Fruit fly (Drosophila melanogaster) whole organism, adult: ENCODE data around the gene CG5758.

Source experiments
- CG11617 ChIP-seq: fragments of 200-800 bp; sonication (Bioruptor generic); optimal IDR thresholded peaks from 2 replicates; lab custom pipeline; 2017; ENCODE audit warnings: mild to moderate bottlenecking, missing biosample characterization, missing genetic modification reagents, missing genetic modification characterization
- CG12768 ChIP-seq: fragments of 200-800 bp; sonication (Bioruptor generic); optimal IDR thresholded peaks from 2 replicates; lab custom pipeline; 2017; ENCODE audit warnings: missing biosample characterization, missing genetic modification characterization, mild to moderate bottlenecking, moderate library complexity, missing genetic modification reagents
- CG14711 ChIP-seq: fragments of 200-800 bp; sonication (Bioruptor generic); optimal IDR thresholded peaks from 2 replicates; lab custom pipeline; 2018; ENCODE audit warnings: missing biosample characterization, mild to moderate bottlenecking, missing genetic modification characterization, moderate library complexity
- CG1620 ChIP-seq: fragments of 200-800 bp; sonication (Bioruptor generic); optimal IDR thresholded peaks from 2 replicates; lab custom pipeline; 2016; ENCODE audit warnings: missing biosample characterization, missing genetic modification characterization
- CG33017 ChIP-seq: fragments of 200-800 bp; sonication (Bioruptor generic); optimal IDR thresholded peaks from 2 replicates; lab custom pipeline; 2018; ENCODE audit warnings: missing biosample characterization, mild to moderate bottlenecking, missing genetic modification characterization, moderate library complexity
- CG5204 ChIP-seq: fragments of 200-800 bp; sonication (Bioruptor generic); optimal IDR thresholded peaks from 2 replicates; lab custom pipeline; 2016; ENCODE audit warnings: missing biosample characterization, missing genetic modification characterization
- CG7045 ChIP-seq: fragments of 200-800 bp; sonication (Bioruptor generic); optimal IDR thresholded peaks from 2 replicates; lab custom pipeline; 2017; ENCODE audit warnings: missing biosample characterization, mild to moderate bottlenecking, missing genetic modification characterization
- CG7101 ChIP-seq: fragments of 200-800 bp; sonication (Bioruptor generic); optimal IDR thresholded peaks from 2 replicates; lab custom pipeline; 2018; ENCODE audit warnings: missing biosample characterization, mild to moderate bottlenecking, missing genetic modification characterization, moderate library complexity
- Clk ChIP-seq: fragments of 200-800 bp; sonication (Bioruptor generic); optimal IDR thresholded peaks from 2 replicates; lab custom pipeline; 2017; ENCODE audit warnings: missing biosample characterization, missing genetic modification characterization
- Crg-1 ChIP-seq: fragments of 200-800 bp; sonication (Bioruptor generic); optimal IDR thresholded peaks from 2 replicates; lab custom pipeline; 2016; ENCODE audit warnings: missing biosample characterization, missing genetic modification characterization
- Hr96 ChIP-seq: fragments of 200-800 bp; sonication (Bioruptor generic); optimal IDR thresholded peaks from 2 replicates; lab custom pipeline; 2016; ENCODE audit warnings: missing biosample characterization, missing genetic modification characterization
- Mnt ChIP-seq: fragments of 200-800 bp; sonication (Bioruptor generic); optimal IDR thresholded peaks from 2 replicates; lab custom pipeline; 2016; ENCODE audit warnings: missing biosample characterization, mild to moderate bottlenecking, missing genetic modification characterization
- bab1 ChIP-seq: fragments of 200-800 bp; sonication (Bioruptor generic); optimal IDR thresholded peaks from 3 replicates; lab custom pipeline; 2019; ENCODE audit warnings: missing biosample characterization, mild to moderate bottlenecking, missing genetic modification characterization, moderate library complexity
- cic ChIP-seq: fragments of 200-800 bp; sonication (Bioruptor generic); optimal IDR thresholded peaks from 2 replicates; lab custom pipeline; 2017; ENCODE audit warnings: missing biosample characterization, mild to moderate bottlenecking, missing genetic modification characterization, moderate library complexity
- cnc ChIP-seq, 2 experiments: fragments of >200 bp; optimal IDR thresholded peaks; 2 replicates each; lab custom pipeline; 2017
- kay ChIP-seq: fragments of 200-800 bp; sonication (Bioruptor generic); peaks from one replicate; lab custom pipeline; 2016; ENCODE audit warnings: missing biosample characterization, missing genetic modification characterization, borderline replicate concordance
- ovo ChIP-seq: fragments of 200-800 bp; sonication (Bioruptor generic); optimal IDR thresholded peaks from 2 replicates; lab custom pipeline; 2016; ENCODE audit warnings: missing biosample characterization, missing genetic modification characterization
- pad ChIP-seq: fragments of 200-800 bp; sonication (Bioruptor generic); optimal IDR thresholded peaks from 3 replicates; lab custom pipeline; 2017; ENCODE audit warnings: missing biosample characterization, missing genetic modification characterization, mild to moderate bottlenecking, moderate library complexity, missing genetic modification reagents
- tj ChIP-seq: fragments of 200-800 bp; sonication (Bioruptor generic); optimal IDR thresholded peaks from 3 replicates; lab custom pipeline; 2017; ENCODE audit warnings: missing biosample characterization, mild to moderate bottlenecking, missing genetic modification characterization, moderate library complexity
- toe ChIP-seq: fragments of 200-800 bp; sonication (Bioruptor generic); optimal IDR thresholded peaks from 2 replicates; lab custom pipeline; 2016; ENCODE audit warnings: missing biosample characterization, missing genetic modification characterization

Gene CG5758

DNA sequence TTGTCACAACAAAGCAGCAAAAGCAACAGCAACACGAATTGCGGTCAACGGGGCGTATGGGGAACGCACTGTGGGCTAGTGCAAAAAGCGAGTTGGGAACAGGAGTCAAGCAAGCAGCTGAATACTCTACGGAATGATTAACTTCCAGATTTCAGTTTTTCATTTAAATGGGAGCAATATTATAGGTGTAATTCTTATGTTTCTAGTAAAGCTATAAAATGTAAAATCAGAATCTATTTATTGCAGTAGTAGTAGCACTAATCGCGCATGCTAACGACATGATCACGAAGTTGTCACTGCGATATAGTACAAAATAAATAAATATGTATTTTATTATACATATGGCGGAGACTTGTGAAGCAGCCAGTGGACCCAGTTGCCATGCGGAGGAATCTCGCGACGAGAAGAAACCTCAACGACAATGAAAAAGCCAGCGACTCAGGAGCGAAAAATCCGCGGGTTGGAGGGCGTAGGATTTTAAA is 26.9 kb downstream of the CG5758 start:
- TF ChIP-seq CG12768 (GFP tag; lab: Kevin White, UChicago): no peak
- no peak for TF ChIP-seq Mnt
- no peak for TF ChIP-seq cic
- no peak for TF ChIP-seq CG14711 (tag; lab: Kevin White, UChicago)
- no peak for TF ChIP-seq CG33017 (tag; lab: Kevin White, UChicago)
- TF ChIP-seq bab1 (GFP tag; lab: Kevin White, UChicago): no peak
- TF ChIP-seq CG11617: no peak
- no peak for TF ChIP-seq CG1620
- TF ChIP-seq CG7045 (GFP tag; lab: Kevin White, UChicago): no peak
- TF ChIP-seq Hr96 (GFP tag; lab: Kevin White, UChicago): no peak
- TF ChIP-seq cnc (optimal IDR thresholded peaks at IDR 0.05; lab: Kevin White, UChicago): no peak
- no peak for TF ChIP-seq Crg-1 (GFP tag; lab: Kevin White, UChicago)
- no peak for TF ChIP-seq pad (GFP tag; lab: Kevin White, UChicago)
- no peak for TF ChIP-seq kay (GFP tag; lab: Kevin White, UChicago)

DNA sequence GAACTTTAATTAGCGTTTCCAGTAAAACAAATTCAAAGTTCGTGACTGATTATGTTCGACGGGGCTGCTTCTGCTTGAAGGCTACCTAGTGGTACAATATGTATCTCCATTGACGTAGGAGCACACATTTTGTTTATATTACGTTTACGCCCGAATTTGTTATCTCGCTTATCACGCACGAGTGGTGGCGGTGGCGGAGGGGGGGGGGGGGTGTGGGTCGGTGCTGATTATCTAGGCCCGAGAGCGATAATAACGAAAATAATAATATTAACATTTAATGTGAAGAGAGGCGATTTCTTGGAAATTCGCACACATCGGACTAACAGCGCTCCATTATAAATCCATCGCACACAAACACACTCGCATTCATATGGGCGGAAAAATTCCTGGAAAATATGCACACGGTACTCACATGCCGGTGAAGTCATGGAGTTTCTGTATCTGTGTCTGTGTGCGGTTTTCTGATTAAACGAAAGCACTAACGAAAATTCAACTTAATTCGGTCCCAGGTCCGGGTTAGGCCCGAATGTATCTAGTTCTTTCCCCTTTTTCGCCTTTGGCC is 27.8 kb downstream of the CG5758 start:
- TF ChIP-seq kay (GFP tag; lab: Kevin White, UChicago) (peak; percentile 2), tj (GFP tag; lab: Kevin White, UChicago) (no peak), cic (peak; percentile 96)

DNA sequence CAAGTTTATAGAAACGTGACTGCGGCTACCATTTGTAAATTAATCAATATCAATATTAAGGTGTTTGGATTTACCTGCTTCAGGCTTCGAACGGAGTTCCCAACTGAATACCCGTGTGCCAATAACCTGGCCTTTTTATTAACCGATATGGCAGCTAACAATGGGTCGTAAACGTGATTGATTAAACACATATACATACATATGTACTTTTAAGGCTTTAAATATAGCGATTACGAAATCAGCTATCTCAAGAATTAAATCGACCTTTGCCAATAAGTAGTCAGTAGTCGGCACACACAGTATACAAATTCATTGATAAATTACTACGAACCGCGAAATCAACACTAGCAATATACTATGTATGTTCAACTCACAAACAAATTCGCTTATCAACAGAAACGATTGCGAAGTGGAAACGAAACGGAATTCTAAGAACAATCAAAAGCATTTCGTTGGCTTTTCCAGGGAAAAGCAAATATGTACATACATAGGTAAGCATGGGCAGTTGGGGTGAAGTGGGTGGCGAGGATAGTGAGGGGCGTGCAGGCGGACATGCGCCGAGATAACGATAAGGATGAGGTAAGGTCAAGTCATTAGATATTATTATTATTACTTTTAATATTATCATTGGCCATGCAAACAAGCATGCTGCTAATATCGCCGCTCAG is 28.9 kb downstream of the CG5758 start:
- TF ChIP-seq CG12768 (GFP tag; lab: Kevin White, UChicago): peak; percentile 77
- peak; percentile 53 for TF ChIP-seq pad (GFP tag; lab: Kevin White, UChicago)
- peak; percentile 65 for TF ChIP-seq tj (GFP tag; lab: Kevin White, UChicago)
- TF ChIP-seq CG7045 (GFP tag; lab: Kevin White, UChicago): peak; percentile 87
- peak; percentile 58 for TF ChIP-seq CG11617
- TF ChIP-seq Mnt: peak; percentile 76
- peak; percentile 65 for TF ChIP-seq Clk (GFP tag; lab: Kevin White, UChicago)
- TF ChIP-seq CG5204 (GFP tag; lab: Kevin White, UChicago): no peak
- peak; percentile 84 for TF ChIP-seq CG7101 (tag; lab: Kevin White, UChicago)
- TF ChIP-seq cnc (optimal IDR thresholded peaks at IDR 0.05; lab: Kevin White, UChicago): no peak
- TF ChIP-seq ovo: peak; percentile 79
- peak; percentile 43 for TF ChIP-seq CG33017 (tag; lab: Kevin White, UChicago)
- TF ChIP-seq kay (GFP tag; lab: Kevin White, UChicago): peak; percentile 90
- TF ChIP-seq Hr96 (GFP tag; lab: Kevin White, UChicago): peak; percentile 5
- TF ChIP-seq bab1 (GFP tag; lab: Kevin White, UChicago): no peak
- TF ChIP-seq Crg-1 (GFP tag; lab: Kevin White, UChicago): peak; percentile 86
- TF ChIP-seq CG1620: peak; percentile 11
- peak; percentile 100 for TF ChIP-seq cic
- TF ChIP-seq CG14711 (tag; lab: Kevin White, UChicago): peak; percentile 60
- peak; percentile 14 for TF ChIP-seq toe (GFP tag; lab: Kevin White, UChicago)

DNA sequence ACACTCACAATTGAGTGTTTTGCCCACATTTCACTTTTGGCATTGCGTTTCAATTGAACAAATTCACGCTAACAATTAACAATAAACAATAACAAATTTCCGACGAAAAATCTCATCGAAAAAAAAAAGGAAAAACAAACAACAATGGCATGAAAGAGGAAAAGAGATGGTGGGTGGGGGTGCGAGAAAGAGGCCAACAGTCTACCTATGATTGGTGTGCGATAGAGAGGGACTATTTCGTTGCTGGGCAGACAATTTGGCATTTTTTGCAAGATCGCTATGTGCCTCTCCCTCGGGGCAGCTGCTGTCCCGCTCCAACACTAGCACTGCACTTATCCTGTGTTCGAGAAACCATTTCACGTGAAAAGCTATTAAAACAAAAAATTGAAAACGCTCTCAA is 30.1 kb downstream of the CG5758 start:
- peak; percentile 28 for TF ChIP-seq tj (GFP tag; lab: Kevin White, UChicago)
- TF ChIP-seq CG7101 (tag; lab: Kevin White, UChicago): no peak

DNA sequence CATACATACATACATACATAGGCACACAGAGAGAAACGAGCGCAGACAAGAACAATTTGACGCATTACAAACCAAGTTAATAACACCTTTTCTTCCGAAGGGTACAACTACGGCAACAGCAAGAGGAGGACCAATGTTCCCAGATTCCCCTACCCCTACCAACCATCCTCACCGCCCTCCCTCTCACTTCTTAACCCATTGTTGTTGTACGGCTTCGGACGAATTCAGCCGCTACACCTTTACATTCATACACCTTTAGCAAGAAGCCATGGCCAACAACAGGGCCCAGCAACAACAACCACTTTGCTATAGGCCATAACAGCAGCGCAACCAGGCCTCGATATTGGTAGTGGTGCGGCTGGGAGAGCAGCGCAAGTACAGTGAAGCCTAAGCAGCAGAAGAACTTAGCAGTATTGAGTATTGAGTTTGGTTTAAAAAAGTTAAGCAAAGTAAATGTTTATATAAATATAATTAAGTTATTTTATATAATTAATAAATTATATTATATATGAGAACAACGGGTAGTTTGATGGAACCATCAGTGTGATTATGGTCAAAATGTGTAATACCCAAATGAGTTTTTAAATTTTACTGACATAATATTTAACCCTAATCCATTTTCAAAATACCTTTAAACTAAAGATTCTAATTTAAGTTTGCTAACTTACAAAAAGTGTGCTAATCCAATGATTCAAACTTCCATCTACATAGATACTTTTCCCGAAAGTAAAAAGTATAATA is 30.8 kb downstream of the CG5758 start:
- TF ChIP-seq tj (GFP tag; lab: Kevin White, UChicago) (peak; percentile 7), CG7101 (tag; lab: Kevin White, UChicago) (no peak), kay (GFP tag; lab: Kevin White, UChicago) (peak; percentile 31), cic (peak; percentile 22)

DNA sequence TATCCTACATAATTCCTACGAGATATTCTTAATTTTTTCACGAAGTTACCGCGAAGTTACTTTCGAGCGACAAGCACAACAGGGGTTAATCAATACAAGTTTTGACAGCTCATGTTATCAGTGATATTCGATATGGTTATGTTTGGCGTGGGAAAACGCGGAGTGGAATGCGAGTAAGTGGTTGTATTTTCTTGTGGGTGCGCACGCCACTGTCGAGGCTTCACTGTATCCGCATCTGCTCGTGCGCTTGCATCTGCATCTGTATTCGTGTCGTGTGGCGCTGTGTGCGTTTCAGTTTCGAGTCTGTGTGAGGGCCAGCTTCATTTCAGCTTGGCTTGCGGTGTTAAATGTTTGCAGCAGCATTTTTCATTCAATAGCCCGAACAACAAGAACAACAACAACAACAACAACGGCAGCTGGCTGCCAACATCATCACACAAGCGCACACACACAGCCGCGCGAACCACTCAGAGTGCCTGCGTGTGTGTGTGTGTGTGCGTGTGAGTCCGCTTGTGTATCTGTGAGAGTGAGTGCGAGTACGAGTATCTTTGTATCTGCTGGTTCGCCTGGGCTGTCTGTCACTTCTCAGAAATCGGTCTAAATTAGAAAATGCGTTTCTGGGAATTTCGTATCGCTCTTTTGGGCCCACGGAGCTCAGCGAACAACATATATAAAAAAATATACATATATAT is 31.5 kb downstream of the CG5758 start:
- no peak for TF ChIP-seq kay (GFP tag; lab: Kevin White, UChicago)
- TF ChIP-seq toe (GFP tag; lab: Kevin White, UChicago): peak; percentile 55
- TF ChIP-seq CG5204 (GFP tag; lab: Kevin White, UChicago): peak; percentile 64
- TF ChIP-seq Mnt: no peak
- no peak for TF ChIP-seq CG11617
- no peak for TF ChIP-seq CG14711 (tag; lab: Kevin White, UChicago)
- no peak for TF ChIP-seq cnc (optimal IDR thresholded peaks at IDR 0.05; lab: Kevin White, UChicago)
- no peak for TF ChIP-seq CG33017 (tag; lab: Kevin White, UChicago)
- TF ChIP-seq CG7045 (GFP tag; lab: Kevin White, UChicago): peak; percentile 35
- TF ChIP-seq tj (GFP tag; lab: Kevin White, UChicago): peak; percentile 93
- no peak for TF ChIP-seq CG1620
- no peak for TF ChIP-seq CG12768 (GFP tag; lab: Kevin White, UChicago)
- no peak for TF ChIP-seq Crg-1 (GFP tag; lab: Kevin White, UChicago)
- no peak for TF ChIP-seq Clk (GFP tag; lab: Kevin White, UChicago)
- TF ChIP-seq Hr96 (GFP tag; lab: Kevin White, UChicago): no peak
- TF ChIP-seq CG7101 (tag; lab: Kevin White, UChicago): no peak
- TF ChIP-seq cic: peak; percentile 90
- no peak for TF ChIP-seq bab1 (GFP tag; lab: Kevin White, UChicago)
- TF ChIP-seq ovo: no peak
- TF ChIP-seq pad (GFP tag; lab: Kevin White, UChicago): no peak
